Worm (Caenorhabditis elegans) whole organism, young adult: ENCODE results near the gene hipr-1.

Source experiments
- K12H6.12 ChIP-seq: fragments of 200-800 bp; sonication (Bioruptor generic); optimal IDR thresholded peaks from 2 replicates; lab custom pipeline; 2018; ENCODE audit warnings: mild to moderate bottlenecking, missing genetic modification characterization, missing compliant biosample characterization
- attf-5 ChIP-seq: fragments of 200-800 bp; sonication (Bioruptor generic); optimal IDR thresholded peaks from 2 replicates; lab custom pipeline; 2018; ENCODE audit warnings: mild to moderate bottlenecking, missing genetic modification characterization, missing compliant biosample characterization
- ceh-58 ChIP-seq: fragments of 200-800 bp; sonication (Bioruptor generic); IDR thresholded peaks from 2 replicates; pipeline ENCODE4 v1.3.6; 2022; ENCODE audit warnings: missing genetic modification characterization, missing compliant biosample characterization
- chd-7 ChIP-seq: sonication (generic microtip); optimal IDR thresholded peaks from 2 replicates; lab custom pipeline; 2016; ENCODE audit warnings: mild to moderate bottlenecking, missing genetic modification characterization, moderate library complexity, missing compliant biosample characterization
- die-1 ChIP-seq: sonication (generic microtip); optimal IDR thresholded peaks from 2 replicates; lab custom pipeline; 2016; ENCODE audit warnings: missing genotype, mild to moderate bottlenecking, missing genetic modification characterization, missing compliant biosample characterization
- ets-4 ChIP-seq: fragments of 200-800 bp; sonication (Bioruptor generic); optimal IDR thresholded peaks from 2 replicates; lab custom pipeline; 2018; ENCODE audit warnings: mild to moderate bottlenecking, missing genetic modification characterization, missing compliant biosample characterization
- hrde-1 ChIP-seq: sonication (generic microtip); optimal IDR thresholded peaks from 2 replicates; lab custom pipeline; 2016; ENCODE audit warnings: missing genetic modification characterization, mild to moderate bottlenecking, missing compliant biosample characterization, moderate library complexity, missing genotype, missing genetic modification reagents, borderline replicate concordance
- mel-28 ChIP-seq: sonication (generic microtip); optimal IDR thresholded peaks from 2 replicates; lab custom pipeline; 2016; ENCODE audit warnings: borderline replicate concordance, mild to moderate bottlenecking, missing genetic modification characterization, missing compliant biosample characterization
- nhr-90 ChIP-seq: sonication (generic microtip); optimal IDR thresholded peaks from 2 replicates; lab custom pipeline; 2016; ENCODE audit warnings: missing genotype, mild to moderate bottlenecking, missing genetic modification characterization, missing compliant biosample characterization
- unc-130 ChIP-seq: sonication (generic microtip); optimal IDR thresholded peaks from 2 replicates; lab custom pipeline; 2016; ENCODE audit warnings: missing genetic modification reagents, missing genetic modification characterization, missing compliant biosample characterization
- zfh-2 ChIP-seq: fragments of 200-800 bp; sonication (Bioruptor generic); conservative IDR thresholded peaks from 2 replicates; pipeline ENCODE4 v1.3.6; 2022; ENCODE audit warnings: missing genetic modification reagents, missing genetic modification characterization, missing compliant biosample characterization

DNA sequence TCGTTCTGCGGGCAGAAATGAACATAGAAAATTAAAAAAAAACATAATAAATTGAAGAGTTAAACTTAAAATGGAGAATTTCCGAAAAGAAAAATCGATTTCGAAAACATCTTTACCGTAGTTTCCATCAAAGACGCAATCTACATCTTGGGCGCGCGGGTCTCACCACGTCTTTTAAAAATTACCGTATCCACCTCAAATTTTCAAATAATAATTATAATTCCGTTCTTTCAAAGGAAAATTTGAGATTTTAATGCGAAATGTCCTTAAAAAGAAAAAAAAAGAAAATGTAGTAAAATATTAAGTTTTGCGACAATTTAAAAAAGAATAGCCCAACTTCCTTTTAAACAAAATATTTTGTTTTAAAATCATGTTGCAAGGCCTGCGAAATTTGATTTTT is 43.1 kb downstream of the hipr-1 start:
- TF ChIP-seq mel-28 (tag; lab: Kevin White, UChicago): no peak
- no peak for TF ChIP-seq unc-130 (GFP tag; lab: Kevin White, UChicago)
- TF ChIP-seq hrde-1 (tag; lab: Kevin White, UChicago): no peak
- TF ChIP-seq chd-7 (tag; lab: Kevin White, UChicago): no peak
- TF ChIP-seq ets-4 (GFP tag; lab: Kevin White, UChicago): no peak
- TF ChIP-seq nhr-90: no peak
- no peak for TF ChIP-seq die-1 (tag; lab: Kevin White, UChicago)
- no peak for TF ChIP-seq attf-5 (GFP tag; lab: Kevin White, UChicago)
- TF ChIP-seq zfh-2 (GFP tag; lab: Robert Waterston, UW): no peak
- TF ChIP-seq ceh-58 (GFP tag; lab: Robert Waterston, UW): no peak
- no peak for TF ChIP-seq K12H6.12 (tag; lab: Kevin White, UChicago)
